Fruit fly (Drosophila melanogaster) Kc167 (cell line): ENCODE results near the gene CG34159.

Experiments used
- Myc ChIP-seq: fragments of >200 bp; optimal IDR thresholded peaks from 2 replicates; lab custom pipeline; 2017; ENCODE audit warnings: missing external identifiers
- Sin3A ChIP-seq: fragments of >200 bp; optimal IDR thresholded peaks from 2 replicates; lab custom pipeline; 2018; ENCODE audit warnings: missing external identifiers
- h ChIP-seq: fragments of >200 bp; optimal IDR thresholded peaks from 3 replicates; lab custom pipeline; 2018; ENCODE audit warnings: missing external identifiers
- insv ChIP-seq: fragments of >200 bp; optimal IDR thresholded peaks from 3 replicates; lab custom pipeline; 2018; ENCODE audit warnings: missing external identifiers
- psq ChIP-seq: fragments of >200 bp; optimal IDR thresholded peaks from 2 replicates; lab custom pipeline; 2017; ENCODE audit warnings: missing external identifiers
- ttk ChIP-seq: sonication (Bioruptor generic); optimal IDR thresholded peaks from 2 replicates; lab custom pipeline; 2017; ENCODE audit warnings: missing external identifiers

Gene CG34159

dm6 chr2L:10231092-10231494 is 27.0 kb upstream of the CG34159 start:
- no peak for TF ChIP-seq h (lab: Kevin White, UChicago)
- TF ChIP-seq Sin3A = no peak
- no peak for TF ChIP-seq psq
- no peak for TF ChIP-seq insv (lab: Kevin White, UChicago)
- no peak for TF ChIP-seq ttk (lab: Kevin White, UChicago)
- TF ChIP-seq Myc (lab: Kevin White, UChicago) = no peak

dm6 chr2L:10230455-10230854 is 26.3 kb upstream of the CG34159 start:
- no peak for TF ChIP-seq ttk (lab: Kevin White, UChicago)
- no peak for TF ChIP-seq insv (lab: Kevin White, UChicago)
- TF ChIP-seq psq = no peak
- TF ChIP-seq h (lab: Kevin White, UChicago) = no peak

dm6 chr2L:10226724-10227407 is 22.7 kb upstream of the CG34159 start, which contains the start of gene CG5708:
Gene CG5708 (minus strand): TSS chr2L:10226808.
- TF ChIP-seq insv (lab: Kevin White, UChicago) (no peak), Sin3A (no peak), h (lab: Kevin White, UChicago) (no peak), Myc (lab: Kevin White, UChicago) (no peak), ttk (lab: Kevin White, UChicago) (no peak), psq (no peak)

dm6 chr2L:10226213-10226723 is 22.2 kb upstream of the CG34159 start:
- TF ChIP-seq ttk (lab: Kevin White, UChicago) (no peak), h (lab: Kevin White, UChicago) (no peak), insv (lab: Kevin White, UChicago) (no peak), Sin3A (no peak), psq (no peak), Myc (lab: Kevin White, UChicago) (no peak)

- TF ChIP-seq psq = no peak
- TF ChIP-seq Sin3A = no peak
- TF ChIP-seq Myc (lab: Kevin White, UChicago) = no peak
- no peak for TF ChIP-seq ttk (lab: Kevin White, UChicago)
- no peak for TF ChIP-seq h (lab: Kevin White, UChicago)
- no peak for TF ChIP-seq insv (lab: Kevin White, UChicago)
These were observed 18.6 kb upstream of the CG34159 start, which contains the start of gene Bcs1 for dm6 chr2L:10222550-10223231. Gene Bcs1 (plus strand): TSS chr2L:10222657.

- TF ChIP-seq psq (no peak), h (lab: Kevin White, UChicago) (no peak), ttk (lab: Kevin White, UChicago) (no peak), Myc (lab: Kevin White, UChicago) (no peak), Sin3A (no peak), insv (lab: Kevin White, UChicago) (no peak)
These were observed 17.2 kb upstream of the CG34159 start for dm6 chr2L:10221387-10221705.

dm6 chr2L:10220501-10221386 is 16.6 kb upstream of the CG34159 start, which contains the start of the genes Npc1a and Prosalpha6:
Gene Npc1a (minus strand): TSS chr2L:10221216.
Gene Prosalpha6 (plus strand): TSS chr2L:10221351.
- TF ChIP-seq Myc (lab: Kevin White, UChicago) (no peak), ttk (lab: Kevin White, UChicago) (no peak), psq (no peak), h (lab: Kevin White, UChicago) (no peak), insv (lab: Kevin White, UChicago) (no peak), Sin3A (no peak)

dm6 chr2L:10220010-10220409 is 15.9 kb upstream of the CG34159 start:
- no peak for TF ChIP-seq h (lab: Kevin White, UChicago)
- TF ChIP-seq Sin3A = no peak
- TF ChIP-seq insv (lab: Kevin White, UChicago) = no peak
- no peak for TF ChIP-seq ttk (lab: Kevin White, UChicago)
- TF ChIP-seq psq = no peak
- TF ChIP-seq Myc (lab: Kevin White, UChicago) = no peak

dm6 chr2L:10210631-10211557 is 6.8 kb upstream of the CG34159 start, which contains the start of the genes CG5727 and ath:
Gene CG5727 (minus strand): TSS chr2L:10210681.
Gene ath (plus strand): TSS chr2L:10211143.
- no peak for TF ChIP-seq insv (lab: Kevin White, UChicago)
- no peak for TF ChIP-seq h (lab: Kevin White, UChicago)
- TF ChIP-seq ttk (lab: Kevin White, UChicago) = no peak
- no peak for TF ChIP-seq psq
- TF ChIP-seq Sin3A = no peak
- TF ChIP-seq Myc (lab: Kevin White, UChicago) = no peak
